Worm (Caenorhabditis elegans): Measurements from ENCODE around the gene nhr-196.

The nhr-196 gene

ce11 chrV:15650167-15650566 lies 35.3 kb upstream of the nhr-196 start, which contains the start of gene sru-42:
Gene sru-42, plus strand, starts transcription at chrV:15650467.
- TF ChIP-seq unc-62 (GFP tag; optimal IDR thresholded peaks at IDR 0.05) (no peak), lsl-1 (GFP tag; optimal IDR thresholded peaks at IDR 0.05) (no peak)

ce11 chrV:15652147-15652546 lies 33.4 kb upstream of the nhr-196 start:
- TF ChIP-seq let-607 (tag; optimal IDR thresholded peaks at IDR 0.05): no peak
- TF ChIP-seq madf-6 (GFP tag; IDR thresholded peaks at IDR 0.05): no peak
- peak; percentile 49; the same call in 1 of the 2 replicates for TF ChIP-seq ekl-4 (GFP tag; IDR thresholded peaks at IDR 0.05)
- TF ChIP-seq attf-6 (GFP tag; IDR thresholded peaks at IDR 0.05): 0 out of 2 replicates have a peak, but pooled peaks have one; percentile 15
- no peak for TF ChIP-seq dpl-1 (GFP tag; optimal IDR thresholded peaks at IDR 0.05)
- TF ChIP-seq cebp-1 (GFP tag; IDR thresholded peaks at IDR 0.05): no peak
- TF ChIP-seq cebp-1 (tag; optimal IDR thresholded peaks at IDR 0.05): peak; percentile 42
- 0 out of 2 replicates have a peak, but pooled peaks have one; percentile 27 for TF ChIP-seq attf-3 (GFP tag; conservative IDR thresholded peaks at IDR 0.05)
- no peak for TF ChIP-seq dpff-1 (tag; optimal IDR thresholded peaks at IDR 0.05)
- no peak for TF ChIP-seq unc-62 (GFP tag; optimal IDR thresholded peaks at IDR 0.05)

ce11 chrV:15654124-15654523 lies 31.4 kb upstream of the nhr-196 start, which contains the start of gene F53E4.2:
Gene F53E4.2, plus strand, starts transcription at chrV:15654424.
- no peak for TF ChIP-seq Y67H2A.10 (GFP tag; conservative IDR thresholded peaks at IDR 0.05)
- no peak for TF ChIP-seq rec-8 (tag; optimal IDR thresholded peaks at IDR 0.05)
- no peak for TF ChIP-seq egl-44 (GFP tag; IDR thresholded peaks at IDR 0.05)
- no peak for TF ChIP-seq hrde-1 (tag; optimal IDR thresholded peaks at IDR 0.05; ENCODE audit: borderline replicate concordance)
- no peak for TF ChIP-seq K12H6.12 (tag; optimal IDR thresholded peaks at IDR 0.05)
- no peak for TF ChIP-seq madf-3 (GFP tag; IDR thresholded peaks at IDR 0.05)
- TF ChIP-seq Y79H2A.3 (GFP tag; conservative IDR thresholded peaks at IDR 0.05): no peak
- no peak for TF ChIP-seq rpc-1 (optimal IDR thresholded peaks at IDR 0.05)
- TF ChIP-seq rpc-1 (tag; optimal IDR thresholded peaks at IDR 0.05): no peak
- TF ChIP-seq lin-35 (GFP tag; optimal IDR thresholded peaks at IDR 0.05): no peak
- TF ChIP-seq F37B4.10 (GFP tag; IDR thresholded peaks at IDR 0.05): no peak
- no peak for TF ChIP-seq attf-5 (GFP tag; optimal IDR thresholded peaks at IDR 0.05)
- TF ChIP-seq F10E7.11 (tag; optimal IDR thresholded peaks at IDR 0.05): no peak
- no peak for TF ChIP-seq gei-17 (GFP tag; optimal IDR thresholded peaks at IDR 0.05)
- TF ChIP-seq him-1 (tag; optimal IDR thresholded peaks at IDR 0.05): no peak
- TF ChIP-seq cebp-1 (GFP tag; IDR thresholded peaks at IDR 0.05): no peak
- TF ChIP-seq cebp-1 (tag; optimal IDR thresholded peaks at IDR 0.05): no peak
- no peak for TF ChIP-seq hlh-26 (GFP tag; conservative IDR thresholded peaks at IDR 0.05)
- TF ChIP-seq nfya-1 (tag; optimal IDR thresholded peaks at IDR 0.05; ENCODE audit: borderline replicate concordance, insufficient read depth): no peak
- no peak for TF ChIP-seq zfh-2 (GFP tag; conservative IDR thresholded peaks at IDR 0.05)
- TF ChIP-seq lin-54 (GFP tag; optimal IDR thresholded peaks at IDR 0.05): no peak

DNA sequence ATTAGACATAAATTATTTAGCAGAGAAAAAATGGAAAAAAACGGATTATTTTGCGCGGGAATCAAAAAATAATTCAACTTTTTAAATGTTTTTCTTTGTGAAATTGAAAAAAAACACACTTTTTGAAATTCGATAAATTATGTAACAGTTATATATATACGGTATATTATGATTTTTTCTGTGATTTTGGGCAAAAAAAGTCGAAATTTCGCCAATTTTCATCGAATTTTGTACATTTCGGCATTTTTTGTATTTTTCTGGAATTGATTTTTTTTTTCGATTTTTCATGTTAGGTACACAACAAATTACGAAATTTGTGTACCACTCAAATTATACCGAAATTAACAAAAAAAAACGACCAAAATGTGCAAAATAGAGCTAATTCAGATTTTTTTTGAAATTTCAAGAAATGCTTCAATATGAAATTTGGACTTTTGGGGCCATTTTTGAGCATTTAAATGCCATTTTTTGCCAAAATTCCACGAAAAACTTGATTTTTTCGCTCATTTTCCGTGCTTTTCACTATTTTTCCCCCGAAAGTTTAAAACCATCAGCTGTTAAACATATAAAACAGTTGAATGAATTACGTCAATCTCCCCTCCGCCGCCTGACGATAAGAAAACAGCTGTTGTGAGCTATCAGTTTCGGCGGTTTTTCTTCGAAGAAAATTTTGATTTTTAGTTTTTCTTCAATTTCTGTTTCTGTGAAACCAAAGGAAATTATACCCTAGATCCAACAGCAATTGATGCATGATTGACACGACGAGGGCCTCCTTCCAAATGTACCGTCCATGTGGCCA lies 27.1 kb upstream of the nhr-196 start:
- no peak for TF ChIP-seq gei-17 (GFP tag; optimal IDR thresholded peaks at IDR 0.05)
- TF ChIP-seq nhr-90 (tag; optimal IDR thresholded peaks at IDR 0.05): no peak
- no peak for TF ChIP-seq tbp1 (GFP tag; optimal IDR thresholded peaks at IDR 0.05)
- TF ChIP-seq nhr-179 (tag; optimal IDR thresholded peaks at IDR 0.05): no peak
- peak; percentile 3 for TF ChIP-seq nhr-80 (tag; optimal IDR thresholded peaks at IDR 0.05)
- TF ChIP-seq rpc-1 (optimal IDR thresholded peaks at IDR 0.05): no peak
- TF ChIP-seq rpc-1 (tag; optimal IDR thresholded peaks at IDR 0.05): no peak
